Worm (Caenorhabditis elegans): ENCODE data around the gene gln-1.
A peak's percentile ranks its signal among the peaks of the same experiment; 100 is the strongest.

Gene gln-1

ce11 chrX:6050078-6050477 is 8.0 kb upstream of the gln-1 start (continued):
- TF ChIP-seq ceh-63 (GFP tag; optimal IDR thresholded peaks at IDR 0.05), result no peak
- TF ChIP-seq ceh-82 (tag; optimal IDR thresholded peaks at IDR 0.05), result no peak
- no peak for TF ChIP-seq ceh-88 (GFP tag; IDR thresholded peaks at IDR 0.05)
- no peak for TF ChIP-seq vab-15 (tag; optimal IDR thresholded peaks at IDR 0.05)
- TF ChIP-seq ama-1 (optimal IDR thresholded peaks at IDR 0.05), result no peak
- TF ChIP-seq lin-14 (GFP tag; optimal IDR thresholded peaks at IDR 0.05), result peak; percentile 75
- no peak for TF ChIP-seq sptf-1 (tag; optimal IDR thresholded peaks at IDR 0.05)
- peak; percentile 40 for TF ChIP-seq nhr-20 (tag; optimal IDR thresholded peaks at IDR 0.05)
- TF ChIP-seq aha-1 (tag; optimal IDR thresholded peaks at IDR 0.05), result no peak
- no peak for TF ChIP-seq lir-3 (tag; optimal IDR thresholded peaks at IDR 0.05; ENCODE audit: poor library complexity)
- TF ChIP-seq nhr-77 (tag; optimal IDR thresholded peaks at IDR 0.05), result no peak
- no peak for TF ChIP-seq F16B12.6 (tag; optimal IDR thresholded peaks at IDR 0.05)
- TF ChIP-seq rnt-1 (tag; optimal IDR thresholded peaks at IDR 0.05), result peak; percentile 9
- TF ChIP-seq unc-62 (GFP tag; optimal IDR thresholded peaks at IDR 0.05), result no peak
- no peak for TF ChIP-seq dpl-1 (GFP tag; optimal IDR thresholded peaks at IDR 0.05)
- TF ChIP-seq lsy-2 (tag; optimal IDR thresholded peaks at IDR 0.05), result peak in 1 of 2 experiments; percentile 6
- no peak for TF ChIP-seq jun-1 (tag; optimal IDR thresholded peaks at IDR 0.05)
- no peak for TF ChIP-seq zip-4 (GFP tag; optimal IDR thresholded peaks at IDR 0.05)
- no peak for TF ChIP-seq nhr-76 (tag; optimal IDR thresholded peaks at IDR 0.05)

DNA sequence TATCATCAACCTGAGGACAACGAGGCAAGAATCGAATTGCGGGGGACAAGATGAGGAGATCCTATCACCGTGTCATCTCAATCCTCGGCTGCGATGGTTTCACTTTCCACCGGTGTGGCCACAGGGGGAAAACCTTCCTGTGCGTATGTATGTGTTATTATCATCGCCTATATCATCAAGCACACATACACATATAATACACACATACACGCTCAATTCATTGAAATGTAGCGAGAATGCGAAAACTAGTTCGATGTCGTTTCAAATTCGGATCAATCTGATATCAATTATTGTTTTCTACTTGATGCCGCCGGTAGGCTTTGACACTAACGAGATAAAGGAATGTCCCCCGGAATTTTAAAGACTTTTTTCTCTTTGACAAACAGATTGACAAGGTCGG is 7.2 kb upstream of the gln-1 start:
- TF ChIP-seq jun-1 (tag; optimal IDR thresholded peaks at IDR 0.05) (no peak), lin-39 (tag; optimal IDR thresholded peaks at IDR 0.05) (no peak), nhr-19 (GFP tag; conservative IDR thresholded peaks at IDR 0.05) (no peak), C34B4.2 (tag; optimal IDR thresholded peaks at IDR 0.05) (no peak), aha-1 (tag; optimal IDR thresholded peaks at IDR 0.05) (no peak), lin-14 (GFP tag; optimal IDR thresholded peaks at IDR 0.05) (peak; percentile 35), xbp-1 (tag; optimal IDR thresholded peaks at IDR 0.05) (no peak), lir-3 (tag; optimal IDR thresholded peaks at IDR 0.05; ENCODE audit: poor library complexity) (no peak), ceh-90 (tag; optimal IDR thresholded peaks at IDR 0.05) (no peak), mab-9 (GFP tag; IDR thresholded peaks at IDR 0.05) (no peak), nhr-12 (tag; optimal IDR thresholded peaks at IDR 0.05) (no peak), fkh-8 (tag; optimal IDR thresholded peaks at IDR 0.05) (no peak), ama-1 (optimal IDR thresholded peaks at IDR 0.05) (no peak), unc-86 (tag; optimal IDR thresholded peaks at IDR 0.05) (no peak), lin-13 (GFP tag; optimal IDR thresholded peaks at IDR 0.05) (no peak), fos-1 (tag; optimal IDR thresholded peaks at IDR 0.05) (no peak), sox-4 (tag; optimal IDR thresholded peaks at IDR 0.05) (no peak), mef-2 (tag; optimal IDR thresholded peaks at IDR 0.05) (no peak), mdl-1 (tag; optimal IDR thresholded peaks at IDR 0.05) (no peak), zag-1 (tag; optimal IDR thresholded peaks at IDR 0.05) (no peak), ztf-4 (tag; optimal IDR thresholded peaks at IDR 0.05) (no peak), elt-2 (tag; optimal IDR thresholded peaks at IDR 0.05) (no peak), C16A3.4 (tag; optimal IDR thresholded peaks at IDR 0.05) (no peak), efl-3 (GFP tag; optimal IDR thresholded peaks at IDR 0.05) (no peak), rnt-1 (tag; optimal IDR thresholded peaks at IDR 0.05) (no peak), egl-13 (tag; optimal IDR thresholded peaks at IDR 0.05) (no peak), elt-3 (tag; optimal IDR thresholded peaks at IDR 0.05) (peak in 5 of 6 experiments; percentile 16 to 64 (median 62)), ztf-11 (tag; optimal IDR thresholded peaks at IDR 0.05) (no peak), hlh-17 (GFP tag; optimal IDR thresholded peaks at IDR 0.05; ENCODE audit: borderline replicate concordance) (no peak), ceh-88 (GFP tag; IDR thresholded peaks at IDR 0.05) (no peak), lin-15B (tag; optimal IDR thresholded peaks at IDR 0.05) (no peak), pag-3 (tag; optimal IDR thresholded peaks at IDR 0.05; ENCODE audit: borderline replicate concordance, insufficient read depth) (no peak), nhr-85 (tag) (peak; percentile 56), nhr-47 (tag; optimal IDR thresholded peaks at IDR 0.05) (no peak), nhr-71 (tag; optimal IDR thresholded peaks at IDR 0.05) (peak; percentile 6), nhr-84 (tag; optimal IDR thresholded peaks at IDR 0.05) (no peak), ces-1 (GFP tag; optimal IDR thresholded peaks at IDR 0.05) (no peak), lin-35 (GFP tag; optimal IDR thresholded peaks at IDR 0.05) (no peak), Y116A8C.19 (tag; optimal IDR thresholded peaks at IDR 0.05; ENCODE audit: borderline replicate concordance) (no peak), pqm-1 (tag; optimal IDR thresholded peaks at IDR 0.05) (no peak)
